Worm (Caenorhabditis elegans) whole organism, L3 larva: ENCODE measurements around the gene C05C10.2.
A peak's percentile ranks its signal among the peaks of the same experiment; 100 is the strongest.

Source experiments
- ZK546.5 ChIP-seq: sonication (generic microtip); optimal IDR thresholded peaks from 2 replicates; lab custom pipeline; 2017; ENCODE audit warnings: missing biosample characterization, missing genetic modification characterization
- aly-2 ChIP-seq: fragments of 150-350 bp; optimal IDR thresholded peaks from 2 replicates; lab custom pipeline; 2014; ENCODE audit warnings: missing biosample characterization, missing genetic modification characterization
- ama-1 ChIP-seq: fragments of 150-350 bp; optimal IDR thresholded peaks from 2 replicates; lab custom pipeline; 2018
- ceh-16 ChIP-seq: sonication (generic microtip); optimal IDR thresholded peaks from 2 replicates; lab custom pipeline; 2017; ENCODE audit warnings: missing biosample characterization, missing genetic modification characterization
- ceh-28 ChIP-seq: fragments of 150-350 bp; optimal IDR thresholded peaks from 2 replicates; lab custom pipeline; 2014; ENCODE audit warnings: missing biosample characterization, missing genetic modification reagents, missing genetic modification characterization
- ceh-9 ChIP-seq: sonication (generic microtip); optimal IDR thresholded peaks from 2 replicates; lab custom pipeline; 2018; ENCODE audit warnings: missing biosample characterization, missing genetic modification characterization
- daf-12 ChIP-seq: fragments of 150-350 bp; optimal IDR thresholded peaks from 2 replicates; lab custom pipeline; 2014; ENCODE audit warnings: missing biosample characterization, missing genetic modification reagents, missing genetic modification characterization
- egl-27 ChIP-seq: sonication (generic microtip); optimal IDR thresholded peaks from 4 replicates; lab custom pipeline; 2017; ENCODE audit warnings: missing biosample characterization, missing genetic modification reagents, missing genetic modification characterization
- egl-5 ChIP-seq: fragments of 150-350 bp; optimal IDR thresholded peaks from 2 replicates; lab custom pipeline; 2017; ENCODE audit warnings: missing biosample characterization, missing genetic modification reagents, missing genetic modification characterization, inconsistent platforms
- elt-1 ChIP-seq: fragments of 150-350 bp; optimal IDR thresholded peaks from 2 replicates; lab custom pipeline; 2014; ENCODE audit warnings: missing biosample characterization, missing genetic modification characterization
- elt-2 ChIP-seq: sonication (generic microtip); optimal IDR thresholded peaks from 2 replicates; lab custom pipeline; 2016; ENCODE audit warnings: missing genetic modification reagents, mild to moderate bottlenecking, missing genetic modification characterization, missing compliant biosample characterization
- elt-3 ChIP-seq, 3 experiments: fragments of 150-350 bp in 1 of 3; sonication (generic microtip) in 2 of 3; optimal IDR thresholded peaks; 2 replicates in 2 of 3; 4 replicates in 1 of 3; lab custom pipeline; 2014 to 2017; ENCODE audit warnings: missing biosample characterization in 3 of 3, missing genetic modification characterization in 3 of 3
- eor-1 ChIP-seq, 2 experiments: fragments of 150-350 bp; optimal IDR thresholded peaks; 2 replicates each; lab custom pipeline; 2014 to 2018; ENCODE audit warnings: missing biosample characterization in 2 of 2, missing genetic modification characterization in 2 of 2
- fkh-10 ChIP-seq: sonication (generic microtip); optimal IDR thresholded peaks from 2 replicates; lab custom pipeline; 2017; ENCODE audit warnings: missing biosample characterization, missing genetic modification reagents, missing genetic modification characterization
- fkh-2 ChIP-seq: fragments of 150-350 bp; optimal IDR thresholded peaks from 2 replicates; lab custom pipeline; 2014; ENCODE audit warnings: missing biosample characterization, missing genetic modification reagents, missing genetic modification characterization
- fos-1 ChIP-seq: fragments of 150-350 bp; optimal IDR thresholded peaks from 2 replicates; lab custom pipeline; 2014; ENCODE audit warnings: missing biosample characterization, missing genetic modification characterization
- jun-1 ChIP-seq: fragments of 150-350 bp; optimal IDR thresholded peaks from 2 replicates; lab custom pipeline; 2014; ENCODE audit warnings: missing biosample characterization, missing genetic modification reagents, missing genetic modification characterization
- lin-15B ChIP-seq: fragments of 150-350 bp; optimal IDR thresholded peaks from 2 replicates; lab custom pipeline; 2014; ENCODE audit warnings: missing biosample characterization, missing genetic modification characterization
- lin-39 ChIP-seq: fragments of 150-350 bp; optimal IDR thresholded peaks from 2 replicates; lab custom pipeline; 2018; ENCODE audit warnings: missing biosample characterization, missing genetic modification reagents, missing genetic modification characterization
- lsy-12 ChIP-seq: sonication (generic microtip); optimal IDR thresholded peaks from 2 replicates; lab custom pipeline; 2016; ENCODE audit warnings: mild to moderate bottlenecking, missing genetic modification characterization, missing compliant biosample characterization
- mdl-1 ChIP-seq: fragments of 150-350 bp; optimal IDR thresholded peaks from 2 replicates; lab custom pipeline; 2014; ENCODE audit warnings: missing biosample characterization, missing genetic modification characterization
- mml-1 ChIP-seq: fragments of 150-350 bp; sonication (generic microtip); optimal IDR thresholded peaks from 3 replicates; lab custom pipeline; 2014; ENCODE audit warnings: missing biosample characterization, missing genetic modification characterization
- nfya-1 ChIP-seq: sonication (generic microtip); optimal IDR thresholded peaks from 2 replicates; lab custom pipeline; 2017; ENCODE audit warnings: missing genetic modification characterization, mild to moderate bottlenecking, missing compliant biosample characterization, antibody characterized with exemption, moderate library complexity; ENCODE audit not compliant: insufficient read depth
- nhr-11 ChIP-seq: fragments of 150-350 bp; optimal IDR thresholded peaks from 2 replicates; lab custom pipeline; 2014; ENCODE audit warnings: missing biosample characterization, missing genetic modification characterization
- nhr-12 ChIP-seq: fragments of 150-350 bp; optimal IDR thresholded peaks from 2 replicates; lab custom pipeline; 2014; ENCODE audit warnings: missing biosample characterization, missing genetic modification characterization
- nhr-23 ChIP-seq: fragments of 150-350 bp; optimal IDR thresholded peaks from 2 replicates; lab custom pipeline; 2014; ENCODE audit warnings: missing biosample characterization, missing genetic modification reagents, missing genetic modification characterization
- nhr-237 ChIP-seq: fragments of 150-350 bp; optimal IDR thresholded peaks from 2 replicates; lab custom pipeline; 2014; ENCODE audit warnings: missing biosample characterization, missing genetic modification characterization
- nhr-25 ChIP-seq: sonication (generic microtip); optimal IDR thresholded peaks from 2 replicates; lab custom pipeline; 2017; ENCODE audit warnings: missing biosample characterization, missing genetic modification characterization
- nhr-28 ChIP-seq: fragments of 150-350 bp; optimal IDR thresholded peaks from 2 replicates; lab custom pipeline; 2014; ENCODE audit warnings: missing biosample characterization, missing genetic modification characterization
- nhr-43 ChIP-seq: sonication (generic microtip); optimal IDR thresholded peaks from 2 replicates; lab custom pipeline; 2016; ENCODE audit warnings: mild to moderate bottlenecking, missing genetic modification characterization, missing compliant biosample characterization; ENCODE audit not compliant: poor library complexity, severe bottlenecking
- nhr-67 ChIP-seq: fragments of 150-350 bp; optimal IDR thresholded peaks from 2 replicates; lab custom pipeline; 2014; ENCODE audit warnings: missing biosample characterization, missing genetic modification characterization
- nhr-76 ChIP-seq: fragments of 150-350 bp; sonication (generic microtip); optimal IDR thresholded peaks from 5 replicates; lab custom pipeline; 2014; ENCODE audit warnings: missing biosample characterization, missing genetic modification characterization
- pha-4 ChIP-seq: fragments of 150-350 bp; optimal IDR thresholded peaks from 2 replicates; lab custom pipeline; 2014; ENCODE audit warnings: missing biosample characterization, missing genetic modification reagents, missing genetic modification characterization
- pqm-1 ChIP-seq: fragments of 150-350 bp; optimal IDR thresholded peaks from 2 replicates; lab custom pipeline; 2017; ENCODE audit warnings: missing biosample characterization, missing genetic modification characterization, inconsistent platforms
- sea-2 ChIP-seq: fragments of 150-350 bp; sonication (generic microtip); optimal IDR thresholded peaks from 4 replicates; lab custom pipeline; 2014; ENCODE audit warnings: missing biosample characterization, missing genetic modification reagents, missing genetic modification characterization
- snpc-4 ChIP-seq: fragments of 150-350 bp; optimal IDR thresholded peaks from 2 replicates; lab custom pipeline; 2014; ENCODE audit warnings: missing biosample characterization, missing genetic modification characterization
- tbx-2 ChIP-seq: sonication (generic microtip); optimal IDR thresholded peaks from 2 replicates; lab custom pipeline; 2016; ENCODE audit warnings: mild to moderate bottlenecking, missing genetic modification characterization, missing compliant biosample characterization
- unc-39 ChIP-seq: sonication (generic microtip); optimal IDR thresholded peaks from 4 replicates; lab custom pipeline; 2017; ENCODE audit warnings: missing biosample characterization, missing genetic modification characterization
- unc-62 ChIP-seq: fragments of 150-350 bp; sonication (generic microtip); optimal IDR thresholded peaks from 4 replicates; lab custom pipeline; 2014; ENCODE audit warnings: missing biosample characterization, missing genetic modification reagents, missing genetic modification characterization
- zag-1 ChIP-seq: fragments of 150-350 bp; optimal IDR thresholded peaks from 2 replicates; lab custom pipeline; 2014; ENCODE audit warnings: missing biosample characterization, missing genetic modification characterization
- ztf-11 ChIP-seq: fragments of 150-350 bp; optimal IDR thresholded peaks from 2 replicates; lab custom pipeline; 2014; ENCODE audit warnings: missing biosample characterization, missing genetic modification characterization
- ztf-4 ChIP-seq: fragments of 150-350 bp; optimal IDR thresholded peaks from 2 replicates; lab custom pipeline; 2014; ENCODE audit warnings: missing biosample characterization, missing genetic modification characterization

Gene C05C10.2

ce11 chrII:9967999-9968706 lies 46.1 kb downstream of the C05C10.2 start, which contains the start of the genes R53.4 and psf-1 (continued):
- TF ChIP-seq nhr-28 (no peak), nhr-23 (peak; percentile 84), ZK546.5 (tag; lab: Kevin White, UChicago) (no peak), ama-1 (no peak), pha-4 (tag; lab: Kevin White, UChicago) (peak; percentile 85), nhr-11 (tag; lab: Kevin White, UChicago) (no peak), lsy-12 (tag; lab: Kevin White, UChicago) (no peak), ceh-16 (tag; lab: Kevin White, UChicago) (no peak), zag-1 (tag; lab: Kevin White, UChicago) (no peak), lin-15B (tag; lab: Kevin White, UChicago) (peak; percentile 90), elt-2 (peak; percentile 30), ceh-9 (tag; lab: Kevin White, UChicago) (no peak), nhr-76 (no peak), nhr-12 (tag; lab: Kevin White, UChicago) (no peak), nhr-67 (tag; lab: Kevin White, UChicago) (no peak), mdl-1 (no peak)

ce11 chrII:9970438-9971092 lies 48.5 kb downstream of the C05C10.2 start, which contains the start of gene R53.5:
Gene R53.5, minus strand, starts transcription at chrII:9970488.
- TF ChIP-seq elt-2 = peak; percentile 27
- peak; percentile 61 for TF ChIP-seq pqm-1 (tag; lab: Kevin White, UChicago)
- TF ChIP-seq pha-4 (tag; lab: Kevin White, UChicago) = peak; percentile 83
- no peak for TF ChIP-seq nhr-25
- TF ChIP-seq, all 47 proteins: peak for 3

ce11 chrII:9974210-9974609 lies 52.2 kb downstream of the C05C10.2 start:
- TF ChIP-seq pqm-1 (tag; lab: Kevin White, UChicago) (peak; percentile 82), nhr-11 (tag; lab: Kevin White, UChicago) (no peak), nhr-23 (no peak), lin-15B (tag; lab: Kevin White, UChicago) (no peak), nhr-43 (tag; lab: Kevin White, UChicago) (no peak), ZK546.5 (tag; lab: Kevin White, UChicago) (no peak), unc-62 (GFP tag; lab: Kevin White, UChicago) (no peak), eor-1 (tag; optimal IDR thresholded peaks at IDR 0.05; lab: Kevin White, UChicago) (no peak), ztf-4 (tag; lab: Kevin White, UChicago) (no peak), ceh-16 (tag; lab: Kevin White, UChicago) (no peak), fkh-2 (no peak), sea-2 (GFP tag; lab: Kevin White, UChicago) (no peak), unc-39 (no peak), tbx-2 (no peak), lsy-12 (tag; lab: Kevin White, UChicago) (no peak), fos-1 (no peak), aly-2 (no peak), pha-4 (tag; lab: Kevin White, UChicago) (peak; percentile 43), jun-1 (tag; lab: Kevin White, UChicago) (no peak), fkh-10 (GFP tag; lab: Kevin White, UChicago) (no peak), elt-2 (peak; percentile 89), nfya-1 (tag; lab: Kevin White, UChicago) (no peak), elt-1 (tag; lab: Kevin White, UChicago) (peak; percentile 80), mml-1 (tag; lab: Kevin White, UChicago) (no peak), zag-1 (tag; lab: Kevin White, UChicago) (no peak), ceh-28 (tag; lab: Kevin White, UChicago) (peak; percentile 48), nhr-28 (no peak), ztf-11 (tag; lab: Kevin White, UChicago) (no peak)

ce11 chrII:9974967-9975366 lies 52.9 kb downstream of the C05C10.2 start, which contains the start of gene aakg-5:
Gene aakg-5, minus strand, starts transcription at chrII:9975125.
- peak; percentile 82 for TF ChIP-seq elt-1 (tag; lab: Kevin White, UChicago)
- TF ChIP-seq ceh-16 (tag; lab: Kevin White, UChicago) = no peak
- no peak for TF ChIP-seq ceh-9 (tag; lab: Kevin White, UChicago)
- peak; percentile 78 for TF ChIP-seq lin-39 (tag; lab: Kevin White, UChicago)
- peak; percentile 63 for TF ChIP-seq lin-15B (tag; lab: Kevin White, UChicago)
- TF ChIP-seq snpc-4 (tag; lab: Kevin White, UChicago) = peak; percentile 17
- TF ChIP-seq daf-12 (tag; lab: Kevin White, UChicago) = no peak
- peak; percentile 56 for TF ChIP-seq egl-27 (tag; lab: Kevin White, UChicago)
- peak in 1 of 3 experiments; percentile 21 for TF ChIP-seq elt-3 (tag; optimal IDR thresholded peaks at IDR 0.05; lab: Kevin White, UChicago)
- TF ChIP-seq jun-1 (tag; lab: Kevin White, UChicago) = peak; percentile 84
- TF ChIP-seq nhr-12 (tag; lab: Kevin White, UChicago) = no peak
- no peak for TF ChIP-seq mml-1 (tag; lab: Kevin White, UChicago)
- TF ChIP-seq nhr-11 (tag; lab: Kevin White, UChicago) = no peak
- TF ChIP-seq fkh-10 (GFP tag; lab: Kevin White, UChicago) = no peak
- TF ChIP-seq fos-1 = no peak
- TF ChIP-seq mdl-1 = no peak
- TF ChIP-seq lsy-12 (tag; lab: Kevin White, UChicago) = no peak
- TF ChIP-seq pha-4 (tag; lab: Kevin White, UChicago) = peak; percentile 96
- TF ChIP-seq nhr-76 = no peak
- peak; percentile 89 for TF ChIP-seq nhr-25
- TF ChIP-seq nhr-23 = peak; percentile 95
- TF ChIP-seq egl-5 (tag; lab: Kevin White, UChicago) = peak; percentile 93
- TF ChIP-seq fkh-2 = no peak
- TF ChIP-seq nhr-237 (tag; lab: Kevin White, UChicago) = no peak
- TF ChIP-seq nhr-43 (tag; lab: Kevin White, UChicago) = peak; percentile 48
